Fruit fly (Drosophila melanogaster): ENCODE results near the gene CG5565.

dm6 chr2L:1377635-1378034 is 21.9 kb upstream of the CG5565 start:
- TF ChIP-seq Hr83 (GFP tag; optimal IDR thresholded peaks at IDR 0.05; ENCODE audit: poor library complexity, severe bottlenecking) (no peak), psq (GFP tag; optimal IDR thresholded peaks at IDR 0.05) (no peak)
